Fruit fly (Drosophila melanogaster): ENCODE measurements around the gene Polr3H.

DNA sequence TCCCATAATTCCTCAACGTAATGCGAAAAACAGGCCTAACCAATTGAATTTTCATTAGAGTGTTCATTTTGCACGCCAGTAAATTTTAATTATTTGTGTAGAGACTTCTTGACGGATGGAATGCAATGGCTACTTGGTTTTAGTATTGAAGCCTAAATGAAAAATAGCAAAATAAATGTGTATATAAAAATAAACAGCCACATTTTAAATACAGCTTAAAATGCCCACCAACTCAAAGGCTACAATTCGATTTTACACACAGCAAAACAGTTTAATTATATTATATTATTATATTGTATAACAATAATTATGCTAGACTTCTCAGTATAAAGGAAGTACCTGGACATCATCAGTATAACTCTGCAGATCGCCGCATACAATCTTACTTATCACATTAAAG, 24.3 kb upstream of the Polr3H start, which contains the start of gene Akr1B:
- TF ChIP-seq CG8159 (tag; optimal IDR thresholded peaks at IDR 0.05), result no peak
- TF ChIP-seq CG32121 (GFP tag; IDR thresholded peaks at IDR 0.05), result no peak
- TF ChIP-seq CG17806 (tag; optimal IDR thresholded peaks at IDR 0.05), result no peak
